Fruit fly (Drosophila melanogaster): ENCODE measurements around the gene wb.

The wb gene

dm6 chr2L:14373250-14373649 is 110.4 kb downstream of the wb start:
- TF ChIP-seq CTCF (optimal IDR thresholded peaks at IDR 0.05) (no peak), CG8478 (optimal IDR thresholded peaks at IDR 0.05) (no peak)

dm6 chr2L:14374024-14374423 is 111.2 kb downstream of the wb start:
- no peak for TF ChIP-seq CG8478 (optimal IDR thresholded peaks at IDR 0.05)
- TF ChIP-seq CTCF (optimal IDR thresholded peaks at IDR 0.05), result no peak

dm6 chr2L:14376484-14377254 is 113.8 kb downstream of the wb start:
- TF ChIP-seq CTCF (optimal IDR thresholded peaks at IDR 0.05) (no peak), CG8478 (optimal IDR thresholded peaks at IDR 0.05) (no peak)
